Fruit fly (Drosophila melanogaster): ENCODE measurements around the gene eag.
A peak's percentile ranks its signal among the peaks of the same experiment; 100 is the strongest.

The eag gene

DNA sequence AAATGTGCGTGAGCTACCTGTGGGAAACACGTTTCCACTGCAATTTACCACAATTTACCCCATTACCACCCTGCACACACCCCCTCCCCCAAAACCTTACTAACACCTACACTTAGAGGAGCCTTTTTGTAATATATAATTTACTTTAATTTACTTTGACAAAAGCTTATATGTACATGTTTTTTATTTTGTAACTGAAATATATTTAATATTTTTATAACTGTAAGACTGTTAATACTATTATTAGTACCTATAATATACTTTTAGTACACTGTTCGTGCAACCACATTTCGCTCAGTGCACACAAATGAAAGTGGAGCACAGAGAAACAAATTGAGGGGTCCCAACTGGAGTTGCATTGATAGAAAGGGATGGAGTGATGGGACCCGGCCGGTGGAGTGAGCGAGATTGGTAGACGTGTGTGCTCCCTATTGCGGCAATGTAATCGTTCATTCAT is 65.8 kb downstream of the eag start (continued):
- peak; percentile 86 for TF ChIP-seq row (GFP tag; IDR thresholded peaks at IDR 0.05)
- TF ChIP-seq Hsf (GFP tag; optimal IDR thresholded peaks at IDR 0.05), result no peak
- no peak for TF ChIP-seq repo (GFP tag; optimal IDR thresholded peaks at IDR 0.05)
- TF ChIP-seq CG1832 (GFP tag; optimal IDR thresholded peaks at IDR 0.05), result peak; percentile 67
- peak; percentile 60; the same call in 1 of the 2 replicates for TF ChIP-seq peb (GFP tag; IDR thresholded peaks at IDR 0.05)
- TF ChIP-seq tna (GFP tag; IDR thresholded peaks at IDR 0.05; ENCODE audit: partially characterized antibody), result no peak
- TF ChIP-seq unpg (GFP tag; optimal IDR thresholded peaks at IDR 0.05), result peak; percentile 90
- no peak for TF ChIP-seq CG1792 (GFP tag; optimal IDR thresholded peaks at IDR 0.05)
- TF ChIP-seq CG8765 (GFP tag; IDR thresholded peaks at IDR 0.05), result peak; percentile 19; the same call in 1 of the 2 replicates
- no peak for TF ChIP-seq bbx (GFP tag; IDR thresholded peaks at IDR 0.05; ENCODE audit: partially characterized antibody)
- peak; percentile 77 for TF ChIP-seq ara (GFP tag; IDR thresholded peaks at IDR 0.05)
- peak; percentile 89 for TF ChIP-seq zf30C (GFP tag; optimal IDR thresholded peaks at IDR 0.05)
- TF ChIP-seq CG33557 (GFP tag; optimal IDR thresholded peaks at IDR 0.05), result peak; percentile 82
- peak; percentile 68 for TF ChIP-seq CG18619 (GFP tag; optimal IDR thresholded peaks at IDR 0.05)
- no peak for TF ChIP-seq dm (GFP tag; optimal IDR thresholded peaks at IDR 0.05)
- TF ChIP-seq Xbp1 (GFP tag; optimal IDR thresholded peaks at IDR 0.05), result peak; percentile 79
- no peak for TF ChIP-seq pum (GFP tag; optimal IDR thresholded peaks at IDR 0.05)
- peak; percentile 75 for TF ChIP-seq ewg (GFP tag; optimal IDR thresholded peaks at IDR 0.05)
- peak; percentile 68 for TF ChIP-seq nom (GFP tag; optimal IDR thresholded peaks at IDR 0.05)
- peak; percentile 80 for TF ChIP-seq CG10209 (GFP tag; optimal IDR thresholded peaks at IDR 0.05)
- peak; percentile 69 for TF ChIP-seq psq (GFP tag; optimal IDR thresholded peaks at IDR 0.05)
- no peak for TF ChIP-seq CG3995 (GFP tag; optimal IDR thresholded peaks at IDR 0.05)
- TF ChIP-seq CG7357 (GFP tag; IDR thresholded peaks at IDR 0.05), result peak; percentile 75; the same call in 1 of the 3 replicates
- TF ChIP-seq az2 (GFP tag; optimal IDR thresholded peaks at IDR 0.05), result peak; percentile 84
- peak; percentile 92 for TF ChIP-seq CG2678 (tag; optimal IDR thresholded peaks at IDR 0.05)
- peak; percentile 57 for TF ChIP-seq CG18764 (GFP tag; optimal IDR thresholded peaks at IDR 0.05)
- TF ChIP-seq pho (GFP tag; optimal IDR thresholded peaks at IDR 0.05), result no peak
- TF ChIP-seq CG11247 (GFP tag; IDR thresholded peaks at IDR 0.05), result 0 out of 2 replicates have a peak, but pooled peaks have one; percentile 35
- no peak for TF ChIP-seq yki (optimal IDR thresholded peaks at IDR 0.05)
- TF ChIP-seq cwo (GFP tag; optimal IDR thresholded peaks at IDR 0.05), result peak; percentile 58
- peak; percentile 85 for TF ChIP-seq zfh1 (GFP tag; IDR thresholded peaks at IDR 0.05)
- no peak for TF ChIP-seq exex (tag; optimal IDR thresholded peaks at IDR 0.05)
- no peak for TF ChIP-seq btn (GFP tag; optimal IDR thresholded peaks at IDR 0.05)
- TF ChIP-seq p53 (GFP tag; optimal IDR thresholded peaks at IDR 0.05), result no peak
- peak; percentile 95 for TF ChIP-seq CG31441 (GFP tag; IDR thresholded peaks at IDR 0.05)
- TF ChIP-seq cato (GFP tag; optimal IDR thresholded peaks at IDR 0.05; ENCODE audit: borderline replicate concordance), result peak; percentile 25
- peak in 1 of 3 experiments; percentile 79 for TF ChIP-seq Stat92E (GFP tag; optimal IDR thresholded peaks at IDR 0.05)
- peak; percentile 52; the same call in 1 of the 3 replicates for TF ChIP-seq gce (GFP tag; IDR thresholded peaks at IDR 0.05)
- TF ChIP-seq CG18262 (tag; optimal IDR thresholded peaks at IDR 0.05), result peak; percentile 96
- no peak for TF ChIP-seq Dad (GFP tag; optimal IDR thresholded peaks at IDR 0.05)
- peak; percentile 76 for TF ChIP-seq run (tag; optimal IDR thresholded peaks at IDR 0.05)
- TF ChIP-seq CG10274 (GFP tag; optimal IDR thresholded peaks at IDR 0.05), result peak; percentile 22
- no peak for TF ChIP-seq disco-r (GFP tag; optimal IDR thresholded peaks at IDR 0.05)
- 0 out of 3 replicates have a peak, but pooled peaks have one; percentile 10 for TF ChIP-seq Opbp (GFP tag; IDR thresholded peaks at IDR 0.05; ENCODE audit: partially characterized antibody)
- TF ChIP-seq CG1233 (GFP tag; optimal IDR thresholded peaks at IDR 0.05), result peak; percentile 81
- peak; percentile 31 for TF ChIP-seq Mad (GFP tag; optimal IDR thresholded peaks at IDR 0.05)
- TF ChIP-seq ftz-f1 (GFP tag; optimal IDR thresholded peaks at IDR 0.05), result no peak
- TF ChIP-seq CG7271 (tag; optimal IDR thresholded peaks at IDR 0.05), result peak; percentile 9
- TF ChIP-seq eyg (GFP tag; optimal IDR thresholded peaks at IDR 0.05), result no peak
- peak; percentile 80 for TF ChIP-seq CG4707 (GFP tag; optimal IDR thresholded peaks at IDR 0.05)
